Fruit fly (Drosophila melanogaster) whole organism, embryonic: ENCODE measurements around the gene CG15880.
A peak's percentile ranks its signal among the peaks of the same experiment; 100 is the strongest.

Source experiments
- Ada2b ChIP-seq: fragments of 200-800 bp; sonication (Bioruptor generic); IDR thresholded peaks from 2 replicates; pipeline ENCODE4 v1.3.6; 2022; ENCODE audit warnings: missing biosample characterization, missing genetic modification characterization
- Bdp1 ChIP-seq: fragments of 200-800 bp; sonication (Bioruptor generic); optimal IDR thresholded peaks from 3 replicates; lab custom pipeline; 2016; ENCODE audit warnings: missing biosample characterization, missing genetic modification characterization
- CG10267 ChIP-seq: fragments of 200-800 bp; sonication (Bioruptor generic); optimal IDR thresholded peaks from 2 replicates; lab custom pipeline; 2018; ENCODE audit warnings: missing biosample characterization, mild to moderate bottlenecking, missing genetic modification characterization, moderate library complexity
- CG10959 ChIP-seq: fragments of 200-800 bp; sonication (Bioruptor generic); IDR thresholded peaks from 2 replicates; pipeline ENCODE4 v1.3.6; 2022; ENCODE audit warnings: missing biosample characterization, missing genetic modification characterization
- CG12236 ChIP-seq: fragments of 200-800 bp; sonication (Bioruptor generic); optimal IDR thresholded peaks from 2 replicates; lab custom pipeline; 2016; ENCODE audit warnings: missing biosample characterization, missing genetic modification characterization
- CG13424 ChIP-seq: fragments of 200-800 bp; sonication (Bioruptor generic); optimal IDR thresholded peaks from 2 replicates; lab custom pipeline; 2019; ENCODE audit warnings: missing biosample characterization, mild to moderate bottlenecking, missing genetic modification characterization, moderate library complexity
- CG13624 ChIP-seq: fragments of 200-800 bp; sonication (Bioruptor generic); optimal IDR thresholded peaks from 2 replicates; lab custom pipeline; 2016; ENCODE audit warnings: missing biosample characterization, missing genetic modification characterization
- CG13894 ChIP-seq: fragments of 200-800 bp; sonication (Bioruptor generic); optimal IDR thresholded peaks from 3 replicates; lab custom pipeline; 2018; ENCODE audit warnings: missing biosample characterization, mild to moderate bottlenecking, missing genetic modification characterization, moderate library complexity
- CG17328 ChIP-seq: fragments of 200-800 bp; sonication (Bioruptor generic); IDR thresholded peaks from 2 replicates; pipeline ENCODE4 v1.3.6; 2022; ENCODE audit warnings: missing biosample characterization, missing genetic modification characterization
- CG17829 ChIP-seq: fragments of 200-800 bp; optimal IDR thresholded peaks from 2 replicates; lab custom pipeline; 2019; ENCODE audit warnings: missing biosample characterization, mild to moderate bottlenecking, missing genetic modification characterization, moderate library complexity
- CG2202 ChIP-seq: fragments of 200-800 bp; sonication (Bioruptor generic); optimal IDR thresholded peaks from 2 replicates; lab custom pipeline; 2018; ENCODE audit warnings: missing biosample characterization, mild to moderate bottlenecking, missing genetic modification characterization
- CG2875 ChIP-seq: fragments of 200-800 bp; sonication (Bioruptor generic); optimal IDR thresholded peaks from 2 replicates; lab custom pipeline; 2017; ENCODE audit warnings: missing biosample characterization, mild to moderate bottlenecking, missing genetic modification characterization, missing genetic modification reagents
- CG31441 ChIP-seq: fragments of 200-800 bp; sonication (Bioruptor generic); IDR thresholded peaks from 2 replicates; pipeline ENCODE4 v1.3.6; 2022; ENCODE audit warnings: missing biosample characterization, missing genetic modification characterization
- CG32767 ChIP-seq: fragments of 200-800 bp; sonication (Bioruptor generic); IDR thresholded peaks from 2 replicates; pipeline ENCODE4 v1.3.6; 2022; ENCODE audit warnings: missing biosample characterization, missing genetic modification characterization
- CG4328 ChIP-seq: fragments of 200-800 bp; sonication (Bioruptor generic); optimal IDR thresholded peaks from 3 replicates; lab custom pipeline; 2017; ENCODE audit warnings: missing biosample characterization, missing genetic modification reagents, missing genetic modification characterization
- CG4854 ChIP-seq: fragments of 200-800 bp; sonication (Bioruptor generic); optimal IDR thresholded peaks from 2 replicates; lab custom pipeline; 2016; ENCODE audit warnings: missing biosample characterization, missing genetic modification characterization, inconsistent platforms
- CG6654 ChIP-seq: fragments of 200-800 bp; sonication (Bioruptor generic); optimal IDR thresholded peaks from 2 replicates; lab custom pipeline; 2017; ENCODE audit warnings: missing biosample characterization, mild to moderate bottlenecking, missing genetic modification characterization
- CG6813 ChIP-seq: fragments of 200-800 bp; sonication (Bioruptor generic); optimal IDR thresholded peaks from 2 replicates; lab custom pipeline; 2017; ENCODE audit warnings: missing biosample characterization, missing genetic modification characterization, mild to moderate bottlenecking, moderate library complexity, missing genetic modification reagents
- CG7839 ChIP-seq: fragments of 200-800 bp; sonication (Bioruptor generic); optimal IDR thresholded peaks from 3 replicates; lab custom pipeline; 2018; ENCODE audit warnings: missing biosample characterization, mild to moderate bottlenecking, missing genetic modification characterization, moderate library complexity
- CG9932 ChIP-seq: fragments of 200-800 bp; sonication (Bioruptor generic); IDR thresholded peaks from 2 replicates; pipeline ENCODE4 v1.3.6; 2022; ENCODE audit warnings: missing biosample characterization, missing genetic modification characterization
- Doc3 ChIP-seq: fragments of 200-800 bp; sonication (Bioruptor generic); IDR thresholded peaks from 3 replicates; pipeline ENCODE4 v1.3.6; 2022; ENCODE audit warnings: missing biosample characterization, missing genetic modification characterization; ENCODE audit not compliant: partially characterized antibody
- E2f2 ChIP-seq: fragments of 200-800 bp; sonication (Bioruptor generic); IDR thresholded peaks from 2 replicates; pipeline ENCODE4 v1.3.6; 2022; ENCODE audit warnings: missing biosample characterization, missing genetic modification characterization
- Meics ChIP-seq: fragments of 200-800 bp; sonication (Bioruptor generic); optimal IDR thresholded peaks from 2 replicates; lab custom pipeline; 2017; ENCODE audit warnings: missing biosample characterization, mild to moderate bottlenecking, missing genetic modification characterization
- NC2α ChIP-seq: fragments of 200-800 bp; sonication (Bioruptor generic); optimal IDR thresholded peaks from 2 replicates; lab custom pipeline; 2016; ENCODE audit warnings: missing biosample characterization, missing genetic modification characterization
- Oaz ChIP-seq: fragments of 200-800 bp; sonication (Bioruptor generic); IDR thresholded peaks from 2 replicates; pipeline ENCODE4 v1.3.6; 2022; ENCODE audit warnings: missing biosample characterization, missing genetic modification characterization
- Ravus ChIP-seq: fragments of 200-800 bp; sonication (Bioruptor generic); IDR thresholded peaks from 2 replicates; pipeline ENCODE4 v1.3.6; 2022; ENCODE audit warnings: missing biosample characterization, missing genetic modification characterization
- Rfx ChIP-seq: fragments of 200-800 bp; sonication (Bioruptor generic); IDR thresholded peaks from 2 replicates; pipeline ENCODE4 v1.3.6; 2022; ENCODE audit warnings: missing biosample characterization, missing genetic modification characterization
- Rx ChIP-seq: fragments of 200-800 bp; sonication (Bioruptor generic); IDR thresholded peaks from 2 replicates; pipeline ENCODE4 v1.3.6; 2022; ENCODE audit warnings: missing biosample characterization, missing genetic modification characterization
- Six4 ChIP-seq: fragments of 200-800 bp; sonication (Bioruptor generic); optimal IDR thresholded peaks from 2 replicates; lab custom pipeline; 2016; ENCODE audit warnings: missing biosample characterization, missing genetic modification characterization
- Taf1 ChIP-seq: fragments of 200-800 bp; sonication (Bioruptor generic); IDR thresholded peaks from 2 replicates; pipeline ENCODE4 v1.3.6; 2022; ENCODE audit warnings: missing biosample characterization, missing genetic modification characterization
- bowl ChIP-seq: fragments of 200-800 bp; sonication (Bioruptor generic); IDR thresholded peaks from 2 replicates; pipeline ENCODE4 v1.3.6; 2022; ENCODE audit warnings: missing biosample characterization, missing genetic modification characterization
- chn ChIP-seq: fragments of 200-800 bp; sonication (Bioruptor generic); optimal IDR thresholded peaks from 2 replicates; lab custom pipeline; 2016; ENCODE audit warnings: missing biosample characterization, missing genetic modification characterization
- croc ChIP-seq: fragments of 200-800 bp; sonication (Bioruptor generic); conservative IDR thresholded peaks from 3 replicates; pipeline ENCODE4 v1.3.6; 2022; ENCODE audit warnings: missing biosample characterization, missing genetic modification characterization
- cwo ChIP-seq: fragments of 200-800 bp; sonication (Bioruptor generic); optimal IDR thresholded peaks from 3 replicates; lab custom pipeline; 2017; ENCODE audit warnings: missing biosample characterization, missing genetic modification characterization, mild to moderate bottlenecking, moderate library complexity, missing genetic modification reagents
- fu2 ChIP-seq: fragments of 200-800 bp; sonication (Bioruptor generic); optimal IDR thresholded peaks from 2 replicates; lab custom pipeline; 2016; ENCODE audit warnings: missing biosample characterization, missing genetic modification characterization
- gcm ChIP-seq: fragments of 200-800 bp; sonication (Bioruptor generic); optimal IDR thresholded peaks from 2 replicates; lab custom pipeline; 2019; ENCODE audit warnings: missing biosample characterization, mild to moderate bottlenecking, missing genetic modification characterization, moderate library complexity
- gem ChIP-seq: fragments of 200-800 bp; sonication (Bioruptor generic); optimal IDR thresholded peaks from 2 replicates; lab custom pipeline; 2019; ENCODE audit warnings: missing biosample characterization, mild to moderate bottlenecking, missing genetic modification characterization, moderate library complexity
- gfzf ChIP-seq: fragments of 200-800 bp; sonication (Bioruptor generic); optimal IDR thresholded peaks from 2 replicates; lab custom pipeline; 2016; ENCODE audit warnings: missing biosample characterization, mild to moderate bottlenecking, missing genetic modification characterization, moderate library complexity
- hb ChIP-seq: fragments of 200-800 bp; sonication (Bioruptor generic); IDR thresholded peaks from 3 replicates; pipeline ENCODE4 v1.3.6; 2022; ENCODE audit warnings: missing biosample characterization, missing genetic modification characterization; ENCODE audit not compliant: partially characterized antibody
- hbn ChIP-seq: fragments of 200-800 bp; sonication (Bioruptor generic); IDR thresholded peaks from 2 replicates; pipeline ENCODE4 v1.3.6; 2022; ENCODE audit warnings: missing biosample characterization, missing genetic modification characterization; ENCODE audit not compliant: partially characterized antibody
- hkb ChIP-seq, 2 experiments: fragments of 200-800 bp in 1 of 2; fragments of >200 bp in 1 of 2; sonication (Bioruptor generic) in 1 of 2; IDR thresholded peaks in 1 of 2; optimal IDR thresholded peaks in 1 of 2; 2 replicates each; pipeline versions ENCODE4 v1.3.6 to Lab custom; 2017 to 2022; ENCODE audit warnings: missing biosample characterization in 1 of 2, missing genetic modification characterization in 1 of 2
- maf-S ChIP-seq: fragments of 200-800 bp; sonication (Bioruptor generic); optimal IDR thresholded peaks from 2 replicates; lab custom pipeline; 2016; ENCODE audit warnings: missing biosample characterization, missing genetic modification characterization
- mam ChIP-seq: fragments of 200-800 bp; sonication (Bioruptor generic); optimal IDR thresholded peaks from 3 replicates; lab custom pipeline; 2016; ENCODE audit warnings: missing biosample characterization, missing genetic modification characterization
- oc ChIP-seq: fragments of 200-800 bp; sonication (Bioruptor generic); optimal IDR thresholded peaks from 2 replicates; lab custom pipeline; 2018; ENCODE audit warnings: missing biosample characterization, mild to moderate bottlenecking, missing genetic modification characterization, moderate library complexity
- odd ChIP-seq: fragments of 200-800 bp; sonication (Bioruptor generic); optimal IDR thresholded peaks from 2 replicates; lab custom pipeline; 2017; ENCODE audit warnings: missing biosample characterization, mild to moderate bottlenecking, missing genetic modification characterization
- otp ChIP-seq: fragments of 200-800 bp; sonication (Bioruptor generic); IDR thresholded peaks from 3 replicates; pipeline ENCODE4, ENCODE4 v1.3.6; 2022; ENCODE audit warnings: missing biosample characterization, missing genetic modification characterization
- p53 ChIP-seq: fragments of 200-800 bp; sonication (Bioruptor generic); optimal IDR thresholded peaks from 2 replicates; lab custom pipeline; 2016; ENCODE audit warnings: missing biosample characterization, missing genetic modification characterization
- peb ChIP-seq: fragments of 200-800 bp; sonication (Bioruptor generic); IDR thresholded peaks from 2 replicates; pipeline ENCODE4 v1.3.6; 2022; ENCODE audit warnings: missing biosample characterization, missing genetic modification characterization
- slbo ChIP-seq: fragments of 200-800 bp; sonication (Bioruptor generic); IDR thresholded peaks from 2 replicates; pipeline ENCODE4 v1.3.6; 2022; ENCODE audit warnings: missing biosample characterization, missing genetic modification characterization
- sr ChIP-seq: fragments of 200-800 bp; sonication (Bioruptor generic); IDR thresholded peaks from 3 replicates; pipeline ENCODE4 v1.3.6; 2022; ENCODE audit warnings: missing biosample characterization, missing genetic modification characterization
- tap ChIP-seq: fragments of 200-800 bp; optimal IDR thresholded peaks from 3 replicates; lab custom pipeline; 2019; ENCODE audit warnings: missing biosample characterization, mild to moderate bottlenecking, missing genetic modification characterization, moderate library complexity

Gene CG15880

DNA sequence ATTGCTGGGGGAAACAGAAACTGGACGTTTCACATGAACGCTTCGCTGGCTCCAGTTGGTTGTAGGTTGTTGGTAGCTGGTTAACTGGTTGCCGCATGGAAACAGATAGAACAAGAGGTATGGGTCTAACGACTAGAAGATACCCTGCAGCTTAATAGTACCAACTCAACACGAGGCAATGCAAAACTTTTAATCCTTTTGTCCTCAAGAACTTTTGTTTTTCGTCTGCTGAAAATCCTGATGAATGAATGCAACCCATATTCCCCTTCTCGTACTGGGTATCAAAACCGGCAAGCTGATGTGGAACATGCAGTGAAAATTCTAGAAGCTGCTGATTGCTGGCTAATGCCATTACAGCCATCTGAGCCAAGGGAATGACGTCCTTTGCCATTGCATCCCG lies 20.2 kb upstream of the CG15880 start (continued):
- TF ChIP-seq Taf1 (GFP tag; lab: Robert Waterston, UW) (no peak), Meics (GFP tag; lab: Kevin White, UChicago) (no peak), Ravus (no peak), gcm (GFP tag; lab: Kevin White, UChicago) (no peak), CG17829 (tag; lab: Kevin White, UChicago) (no peak), Ada2b (GFP tag; lab: Robert Waterston, UW) (no peak), Rx (GFP tag; lab: Robert Waterston, UW) (peak; percentile 55; the same call in 1 of the 2 replicates), E2f2 (GFP tag; lab: Robert Waterston, UW) (peak; percentile 39; the same call in 1 of the 2 replicates), maf-S (GFP tag; lab: Kevin White, UChicago) (no peak), CG2202 (tag; lab: Kevin White, UChicago) (peak; percentile 18), chn (peak; percentile 64), CG9932 (GFP tag; lab: Robert Waterston, UW) (peak; percentile 48), NC2α (GFP tag; lab: Kevin White, UChicago) (no peak), CG6813 (GFP tag; lab: Kevin White, UChicago) (no peak), gem (tag; lab: Kevin White, UChicago) (no peak), hkb (optimal IDR thresholded peaks at IDR 0.05; lab: Kevin White, UChicago) (no peak), hkb (GFP tag; IDR thresholded peaks at IDR 0.05; lab: Robert Waterston, UW) (no peak), CG2875 (GFP tag; lab: Kevin White, UChicago) (no peak), Rfx (no peak), croc (GFP tag; lab: Robert Waterston, UW) (no peak; the same call in 2 of the 3 replicates), tap (no peak), peb (GFP tag; lab: Robert Waterston, UW) (0 out of 2 replicates have a peak, but pooled peaks have one; percentile 21), cwo (GFP tag; lab: Kevin White, UChicago) (no peak), otp (peak; percentile 58; the same call in 1 of the 3 replicates), sr (GFP tag; lab: Robert Waterston, UW) (no peak), CG13894 (tag; lab: Kevin White, UChicago) (no peak), CG6654 (GFP tag; lab: Kevin White, UChicago) (no peak), Oaz (0 out of 2 replicates have a peak, but pooled peaks have one; percentile 15), CG10959 (GFP tag; lab: Robert Waterston, UW) (no peak), CG31441 (GFP tag; lab: Robert Waterston, UW) (no peak), Doc3 (GFP tag; lab: Robert Waterston, UW) (no peak), CG13624 (no peak), gfzf (no peak), CG12236 (GFP tag; lab: Kevin White, UChicago) (no peak), CG7839 (peak; percentile 45), CG13424 (tag; lab: Kevin White, UChicago) (no peak), oc (no peak), slbo (GFP tag; lab: Robert Waterston, UW) (peak; percentile 74), Bdp1 (GFP tag; lab: Kevin White, UChicago) (peak; percentile 26), CG4328 (no peak), hbn (GFP tag; lab: Robert Waterston, UW) (no peak), p53 (GFP tag; lab: Kevin White, UChicago) (no peak), CG17328 (GFP tag; lab: Robert Waterston, UW) (peak; percentile 66), bowl (GFP tag; lab: Robert Waterston, UW) (no peak), Six4 (GFP tag; lab: Kevin White, UChicago) (no peak), mam (GFP tag; lab: Kevin White, UChicago) (peak; percentile 32), odd (GFP tag; lab: Kevin White, UChicago) (no peak), fu2 (GFP tag; lab: Kevin White, UChicago) (peak; percentile 12), CG32767 (GFP tag; lab: Robert Waterston, UW) (no peak), CG10267 (tag; lab: Kevin White, UChicago) (peak; percentile 5), CG4854 (GFP tag; lab: Kevin White, UChicago) (no peak), hb (no peak)
